Worm (Caenorhabditis elegans) whole organism, L1 larva: ENCODE results near the gene cest-35.2.

Source experiments
- C04F5.9 ChIP-seq: sonication (generic microtip); optimal IDR thresholded peaks from 2 replicates; lab custom pipeline; 2016; ENCODE audit warnings: missing genetic modification characterization, missing compliant biosample characterization
- C16A3.4 ChIP-seq: fragments of 150-350 bp; optimal IDR thresholded peaks from 2 replicates; lab custom pipeline; 2014; ENCODE audit warnings: missing biosample characterization, missing genetic modification characterization
- C34B4.2 ChIP-seq: sonication (generic microtip); optimal IDR thresholded peaks from 2 replicates; lab custom pipeline; 2017; ENCODE audit warnings: mild to moderate bottlenecking, missing genetic modification characterization, missing compliant biosample characterization
- F16B12.6 ChIP-seq: fragments of 150-350 bp; optimal IDR thresholded peaks from 2 replicates; lab custom pipeline; 2014; ENCODE audit warnings: missing biosample characterization, missing genetic modification characterization
- Y116A8C.19 ChIP-seq: sonication (generic microtip); optimal IDR thresholded peaks from 2 replicates; lab custom pipeline; 2016; ENCODE audit warnings: missing compliant biosample characterization, missing genetic modification characterization, borderline replicate concordance
- alr-1 ChIP-seq: fragments of 200-800 bp; sonication (Bioruptor generic); optimal IDR thresholded peaks from 2 replicates; lab custom pipeline; 2018; ENCODE audit warnings: borderline replicate concordance, mild to moderate bottlenecking, missing genetic modification characterization, missing compliant biosample characterization
- aly-2 ChIP-seq: fragments of 150-350 bp; optimal IDR thresholded peaks from 2 replicates; lab custom pipeline; 2014; ENCODE audit warnings: missing biosample characterization, missing genetic modification characterization
- ama-1 ChIP-seq: fragments of 150-350 bp; optimal IDR thresholded peaks from 2 replicates; lab custom pipeline; 2014
- blmp-1 ChIP-seq: fragments of 150-350 bp; optimal IDR thresholded peaks from 2 replicates; lab custom pipeline; 2014; ENCODE audit warnings: missing biosample characterization, missing genetic modification characterization
- ceh-63 ChIP-seq: fragments of 200-800 bp; sonication (Bioruptor generic); optimal IDR thresholded peaks from 2 replicates; lab custom pipeline; 2018; ENCODE audit warnings: mild to moderate bottlenecking, missing genetic modification characterization, missing compliant biosample characterization
- ceh-8 ChIP-seq: fragments of 200-800 bp; sonication (Bioruptor generic); optimal IDR thresholded peaks from 2 replicates; lab custom pipeline; 2018; ENCODE audit warnings: mild to moderate bottlenecking, missing genetic modification characterization, moderate library complexity, missing compliant biosample characterization
- efl-1 ChIP-seq, 4 experiments: fragments of 150-350 bp; optimal IDR thresholded peaks in 3 of 4; peaks in 1 of 4; 1 replicate in 1 of 4; 2 replicates in 3 of 4; lab custom pipeline; 2014; ENCODE audit warnings: missing biosample characterization in 2 of 4, missing genetic modification characterization in 2 of 4, missing genetic modification reagents in 2 of 4
- egl-27 ChIP-seq, 2 experiments: fragments of 150-350 bp in 1 of 2; sonication (generic microtip); optimal IDR thresholded peaks; 3 replicates each; lab custom pipeline; 2017 to 2018; ENCODE audit warnings: missing biosample characterization in 2 of 2, missing genetic modification characterization in 2 of 2, missing genetic modification reagents in 2 of 2
- elt-2 ChIP-seq: sonication (generic microtip); optimal IDR thresholded peaks from 2 replicates; lab custom pipeline; 2016; ENCODE audit warnings: missing genetic modification characterization, mild to moderate bottlenecking, inconsistent platforms, missing compliant biosample characterization, missing genetic modification reagents
- elt-3 ChIP-seq, 6 experiments: fragments of 150-350 bp in 1 of 6; sonication (generic microtip); optimal IDR thresholded peaks; 2 replicates each; lab custom pipeline; 2017 to 2018; ENCODE audit warnings: missing biosample characterization in 6 of 6, missing genetic modification characterization in 6 of 6, inconsistent platforms in 1 of 6
- ets-5 ChIP-seq: fragments of 200-800 bp; sonication (Bioruptor generic); IDR thresholded peaks from 2 replicates; pipeline ENCODE4 v1.3.6; 2022; ENCODE audit warnings: missing genetic modification characterization, missing compliant biosample characterization
- fkh-10 ChIP-seq: sonication (generic microtip); optimal IDR thresholded peaks from 2 replicates; lab custom pipeline; 2017; ENCODE audit warnings: missing biosample characterization, missing genetic modification reagents, missing genetic modification characterization
- fkh-8 ChIP-seq: sonication (generic microtip); optimal IDR thresholded peaks from 2 replicates; lab custom pipeline; 2016; ENCODE audit warnings: mild to moderate bottlenecking, missing genetic modification characterization, missing compliant biosample characterization
- fos-1 ChIP-seq: fragments of 150-350 bp; optimal IDR thresholded peaks from 2 replicates; lab custom pipeline; 2014; ENCODE audit warnings: missing biosample characterization, missing genetic modification characterization
- hlh-17 ChIP-seq: fragments of 200-800 bp; sonication (Bioruptor generic); optimal IDR thresholded peaks from 2 replicates; lab custom pipeline; 2018; ENCODE audit warnings: missing genetic modification characterization, mild to moderate bottlenecking, missing compliant biosample characterization, moderate library complexity, borderline replicate concordance
- hlh-4 ChIP-seq: sonication (generic microtip); optimal IDR thresholded peaks from 2 replicates; lab custom pipeline; 2016; ENCODE audit warnings: mild to moderate bottlenecking, missing genetic modification characterization, missing compliant biosample characterization
- hpl-2 ChIP-seq: fragments of 150-350 bp; optimal IDR thresholded peaks from 2 replicates; lab custom pipeline; 2014; ENCODE audit warnings: missing biosample characterization, missing genetic modification reagents, missing genetic modification characterization
- irx-1 ChIP-seq: sonication (generic microtip); optimal IDR thresholded peaks from 2 replicates; lab custom pipeline; 2016; ENCODE audit warnings: missing genetic modification characterization, missing compliant biosample characterization
- jun-1 ChIP-seq: fragments of 150-350 bp; optimal IDR thresholded peaks from 2 replicates; lab custom pipeline; 2014; ENCODE audit warnings: missing biosample characterization, missing genetic modification reagents, missing genetic modification characterization
- lin-13 ChIP-seq: fragments of 150-350 bp; optimal IDR thresholded peaks from 2 replicates; lab custom pipeline; 2014; ENCODE audit warnings: missing biosample characterization, missing genetic modification reagents, missing genetic modification characterization
- lin-15B ChIP-seq: fragments of 150-350 bp; sonication (generic microtip); optimal IDR thresholded peaks from 3 replicates; lab custom pipeline; 2014; ENCODE audit warnings: missing biosample characterization, missing genetic modification characterization
- lin-35 ChIP-seq, 2 experiments: fragments of 150-350 bp; optimal IDR thresholded peaks; 2 replicates each; lab custom pipeline; 2014; ENCODE audit warnings: missing biosample characterization in 2 of 2, missing genetic modification characterization in 2 of 2, missing genetic modification reagents in 2 of 2
- lir-3 ChIP-seq: sonication (generic microtip); optimal IDR thresholded peaks from 2 replicates; lab custom pipeline; 2016; ENCODE audit warnings: mild to moderate bottlenecking, missing genetic modification characterization, moderate library complexity, missing compliant biosample characterization; ENCODE audit not compliant: poor library complexity
- mdl-1 ChIP-seq, 2 experiments: fragments of 150-350 bp; optimal IDR thresholded peaks; 2 replicates each; lab custom pipeline; 2014 to 2017; ENCODE audit warnings: missing biosample characterization in 2 of 2, missing genetic modification characterization in 2 of 2, inconsistent platforms in 1 of 2
- mef-2 ChIP-seq: fragments of 150-350 bp; optimal IDR thresholded peaks from 2 replicates; lab custom pipeline; 2014; ENCODE audit warnings: missing biosample characterization, missing genetic modification characterization
- mep-1 ChIP-seq: fragments of 150-350 bp; optimal IDR thresholded peaks from 2 replicates; lab custom pipeline; 2014; ENCODE audit warnings: missing biosample characterization, missing genetic modification characterization
- nhr-11 ChIP-seq: fragments of 150-350 bp; optimal IDR thresholded peaks from 2 replicates; lab custom pipeline; 2014; ENCODE audit warnings: missing biosample characterization, missing genetic modification characterization
- nhr-12 ChIP-seq: sonication (generic microtip); optimal IDR thresholded peaks from 2 replicates; lab custom pipeline; 2017; ENCODE audit warnings: missing biosample characterization, missing genetic modification characterization
- nhr-19 ChIP-seq: fragments of 200-800 bp; sonication (Bioruptor generic); conservative IDR thresholded peaks from 2 replicates; pipeline ENCODE4 v1.3.6; 2022; ENCODE audit warnings: missing genetic modification characterization, missing compliant biosample characterization
- nhr-237 ChIP-seq: fragments of 150-350 bp; optimal IDR thresholded peaks from 2 replicates; lab custom pipeline; 2014; ENCODE audit warnings: missing biosample characterization, missing genetic modification characterization
- nhr-28 ChIP-seq: fragments of 150-350 bp; optimal IDR thresholded peaks from 2 replicates; lab custom pipeline; 2014; ENCODE audit warnings: missing biosample characterization, missing genetic modification characterization
- nhr-47 ChIP-seq: sonication (generic microtip); optimal IDR thresholded peaks from 2 replicates; lab custom pipeline; 2016; ENCODE audit warnings: mild to moderate bottlenecking, missing genetic modification characterization, moderate library complexity, missing compliant biosample characterization
- nhr-71 ChIP-seq: sonication (generic microtip); optimal IDR thresholded peaks from 2 replicates; lab custom pipeline; 2016; ENCODE audit warnings: mild to moderate bottlenecking, missing genetic modification characterization, moderate library complexity, missing compliant biosample characterization
- nhr-84 ChIP-seq: sonication (generic microtip); optimal IDR thresholded peaks from 2 replicates; lab custom pipeline; 2017; ENCODE audit warnings: missing biosample characterization, missing genetic modification characterization
- nhr-85 ChIP-seq: sonication (generic microtip); peaks from one replicate; lab custom pipeline; 2016; ENCODE audit warnings: missing genetic modification characterization, inconsistent platforms, missing compliant biosample characterization
- nhr-90 ChIP-seq: sonication (generic microtip); optimal IDR thresholded peaks from 2 replicates; lab custom pipeline; 2016; ENCODE audit warnings: mild to moderate bottlenecking, missing genetic modification characterization, missing compliant biosample characterization; ENCODE audit not compliant: poor library complexity
- pqm-1 ChIP-seq: sonication (generic microtip); optimal IDR thresholded peaks from 3 replicates; lab custom pipeline; 2017; ENCODE audit warnings: missing biosample characterization, missing genetic modification characterization
- rnt-1 ChIP-seq: sonication (generic microtip); optimal IDR thresholded peaks from 2 replicates; lab custom pipeline; 2016; ENCODE audit warnings: mild to moderate bottlenecking, missing genetic modification characterization, moderate library complexity, missing compliant biosample characterization
- snpc-4 ChIP-seq: fragments of 150-350 bp; optimal IDR thresholded peaks from 2 replicates; lab custom pipeline; 2014; ENCODE audit warnings: missing biosample characterization, missing genetic modification characterization
- snu-23 ChIP-seq: sonication (generic microtip); optimal IDR thresholded peaks from 2 replicates; lab custom pipeline; 2016; ENCODE audit warnings: missing genetic modification characterization, missing compliant biosample characterization
- sox-4 ChIP-seq: sonication (generic microtip); optimal IDR thresholded peaks from 2 replicates; lab custom pipeline; 2016; ENCODE audit warnings: missing genetic modification characterization, missing compliant biosample characterization
- sptf-1 ChIP-seq: fragments of 150-350 bp; optimal IDR thresholded peaks from 2 replicates; lab custom pipeline; 2014; ENCODE audit warnings: missing biosample characterization, missing genetic modification characterization
- swsn-7 ChIP-seq: sonication (generic microtip); optimal IDR thresholded peaks from 2 replicates; lab custom pipeline; 2016; ENCODE audit warnings: missing genetic modification characterization, missing compliant biosample characterization
- unc-62 ChIP-seq: fragments of 150-350 bp; optimal IDR thresholded peaks from 2 replicates; lab custom pipeline; 2014; ENCODE audit warnings: missing biosample characterization, missing genetic modification reagents, missing genetic modification characterization
- unc-86 ChIP-seq: sonication (generic microtip); optimal IDR thresholded peaks from 2 replicates; lab custom pipeline; 2016; ENCODE audit warnings: missing genetic modification characterization, missing compliant biosample characterization
- unc-98 ChIP-seq: fragments of 200-800 bp; sonication (Bioruptor generic); IDR thresholded peaks from 2 replicates; pipeline ENCODE4 v1.3.6; 2022; ENCODE audit warnings: missing genetic modification characterization, missing compliant biosample characterization
- vab-15 ChIP-seq: sonication (generic microtip); optimal IDR thresholded peaks from 2 replicates; lab custom pipeline; 2017; ENCODE audit warnings: missing genotype, mild to moderate bottlenecking, missing genetic modification characterization, missing compliant biosample characterization
- xbp-1 ChIP-seq: sonication (generic microtip); optimal IDR thresholded peaks from 2 replicates; lab custom pipeline; 2016; ENCODE audit warnings: missing genetic modification characterization, missing compliant biosample characterization
- ztf-4 ChIP-seq: fragments of 150-350 bp; optimal IDR thresholded peaks from 2 replicates; lab custom pipeline; 2014; ENCODE audit warnings: missing biosample characterization, missing genetic modification characterization

Gene cest-35.2

DNA sequence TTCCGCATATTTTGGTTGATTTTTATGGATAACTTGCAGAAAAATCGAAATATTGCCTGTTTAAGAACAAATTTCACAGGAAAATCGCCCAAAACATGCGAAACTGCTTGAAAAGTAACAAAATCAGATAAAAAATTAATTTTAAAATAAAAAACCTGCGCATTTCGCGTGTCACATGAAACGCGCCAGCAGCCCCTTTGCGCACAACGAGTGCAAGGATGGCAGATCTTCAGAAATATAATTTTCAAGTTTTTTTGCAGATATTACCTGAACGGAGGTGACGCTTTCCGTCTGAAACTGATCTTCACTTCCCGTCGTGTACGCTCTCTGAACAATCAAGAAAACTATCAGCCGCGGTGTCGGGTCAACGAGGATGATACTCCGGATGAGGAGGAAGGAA, 38.0 kb upstream of the cest-35.2 start (continued):
- TF ChIP-seq nhr-28 (no peak), snu-23 (peak; percentile 34), vab-15 (tag; lab: Kevin White, UChicago) (no peak), irx-1 (tag; lab: Kevin White, UChicago) (no peak), Y116A8C.19 (no peak), fos-1 (tag; lab: Kevin White, UChicago) (no peak), sox-4 (tag; lab: Kevin White, UChicago) (peak; percentile 18), rnt-1 (tag; lab: Kevin White, UChicago) (peak; percentile 74), jun-1 (tag; lab: Kevin White, UChicago) (peak; percentile 21), nhr-90 (tag; lab: Kevin White, UChicago) (peak; percentile 5), aly-2 (tag; lab: Kevin White, UChicago) (no peak), unc-98 (GFP tag; lab: Robert Waterston, UW) (no peak), elt-2 (tag; lab: Kevin White, UChicago) (no peak), hlh-4 (tag; lab: Kevin White, UChicago) (no peak), mef-2 (no peak), nhr-71 (tag; lab: Kevin White, UChicago) (peak; percentile 80), xbp-1 (tag; lab: Kevin White, UChicago) (peak; percentile 33), nhr-47 (tag; lab: Kevin White, UChicago) (peak; percentile 64), lin-13 (peak; percentile 25), egl-27 (tag; optimal IDR thresholded peaks at IDR 0.05; lab: Kevin White, UChicago) (no peak), ama-1 (lab: Kevin White, UChicago) (no peak), nhr-85 (no peak), ceh-63 (GFP tag; lab: Kevin White, UChicago) (no peak), sptf-1 (tag; lab: Kevin White, UChicago) (no peak), nhr-19 (GFP tag; lab: Robert Waterston, UW) (peak; percentile 62), C04F5.9 (no peak), fkh-10 (GFP tag; lab: Kevin White, UChicago) (no peak), nhr-237 (no peak), ztf-4 (tag; lab: Kevin White, UChicago) (no peak), elt-3 (tag; optimal IDR thresholded peaks at IDR 0.05; lab: Kevin White, UChicago) (no peak), lir-3 (tag; lab: Kevin White, UChicago) (no peak), ceh-8 (GFP tag; lab: Kevin White, UChicago) (no peak), mdl-1 (tag; optimal IDR thresholded peaks at IDR 0.05; lab: Kevin White, UChicago) (peak in 1 of 2 experiments; percentile 32), unc-86 (tag; lab: Kevin White, UChicago) (peak; percentile 35), hlh-17 (no peak), lin-15B (tag; lab: Kevin White, UChicago) (peak; percentile 20), nhr-11 (tag; lab: Kevin White, UChicago) (no peak), efl-1 (optimal IDR thresholded peaks at IDR 0.05; lab: Kevin White, UChicago) (peak; percentile 73 to 78), efl-1 (GFP tag; optimal IDR thresholded peaks at IDR 0.05 in 1 of 2; lab: Kevin White, UChicago) (peak; percentile 81 to 98), nhr-12 (tag; lab: Kevin White, UChicago) (no peak), C34B4.2 (no peak), unc-62 (GFP tag; lab: Kevin White, UChicago) (no peak), C16A3.4 (tag; lab: Kevin White, UChicago) (peak; percentile 22), ets-5 (GFP tag; lab: Robert Waterston, UW) (no peak), mep-1 (tag; lab: Kevin White, UChicago) (peak; percentile 75), pqm-1 (tag; lab: Kevin White, UChicago) (no peak), snpc-4 (tag; lab: Kevin White, UChicago) (peak; percentile 55), F16B12.6 (no peak), blmp-1 (no peak), hpl-2 (GFP tag; lab: Kevin White, UChicago) (no peak), alr-1 (tag; lab: Kevin White, UChicago) (no peak), fkh-8 (tag; lab: Kevin White, UChicago) (peak; percentile 26), lin-35 (GFP tag; optimal IDR thresholded peaks at IDR 0.05; lab: Kevin White, UChicago) (peak; percentile 67 to 80), swsn-7 (peak; percentile 45), nhr-84 (tag; lab: Kevin White, UChicago) (no peak)
